Fruit fly (Drosophila melanogaster): ENCODE data around the gene CG44290.

Gene CG44290

dm6 chr3R:27408683-27409082 lies 32.1 kb downstream of the CG44290 start:
- TF ChIP-seq gem (tag; optimal IDR thresholded peaks at IDR 0.05) (peak; percentile 2), corto (GFP tag; optimal IDR thresholded peaks at IDR 0.05) (no peak), fd102C (GFP tag; optimal IDR thresholded peaks at IDR 0.05) (no peak), twi (tag; optimal IDR thresholded peaks at IDR 0.05) (peak; percentile 53), nerfin-1 (tag; optimal IDR thresholded peaks at IDR 0.05) (no peak), pb (GFP tag; optimal IDR thresholded peaks at IDR 0.05) (no peak), seq (GFP tag; IDR thresholded peaks at IDR 0.05) (no peak), CG9817 (tag; optimal IDR thresholded peaks at IDR 0.05) (no peak)

- TF ChIP-seq CG2120 (GFP tag; optimal IDR thresholded peaks at IDR 0.05) = peak; percentile 89
- no peak for TF ChIP-seq Hr39 (optimal IDR thresholded peaks at IDR 0.05)
- no peak for TF ChIP-seq p53 (GFP tag; optimal IDR thresholded peaks at IDR 0.05)
- no peak for TF ChIP-seq vnd (GFP tag; IDR thresholded peaks at IDR 0.05; ENCODE audit: partially characterized antibody)
- peak; percentile 76 for TF ChIP-seq CG4404 (GFP tag; IDR thresholded peaks at IDR 0.05)
- peak; percentile 26 for TF ChIP-seq CG11398 (GFP tag; optimal IDR thresholded peaks at IDR 0.05)
- peak; percentile 83 for TF ChIP-seq wdn (GFP tag; IDR thresholded peaks at IDR 0.05)
- no peak for TF ChIP-seq sim (GFP tag; IDR thresholded peaks at IDR 0.05)
- TF ChIP-seq CG11723 (GFP tag; optimal IDR thresholded peaks at IDR 0.05) = peak; percentile 9
- no peak for TF ChIP-seq CG2116 (GFP tag; optimal IDR thresholded peaks at IDR 0.05)
- peak; percentile 98 for TF ChIP-seq Ets65A (GFP tag)
- TF ChIP-seq CG2129 (GFP tag; IDR thresholded peaks at IDR 0.05; ENCODE audit: partially characterized antibody) = no peak
- TF ChIP-seq row (GFP tag; IDR thresholded peaks at IDR 0.05) = peak; percentile 87
- peak; percentile 70 for TF ChIP-seq ci (GFP tag; IDR thresholded peaks at IDR 0.05)
- peak; percentile 69; the same call in 2 of the 3 replicates for TF ChIP-seq ase (GFP tag; IDR thresholded peaks at IDR 0.05)
- TF ChIP-seq ttk (GFP tag; IDR thresholded peaks at IDR 0.05) = peak; percentile 63
- peak; percentile 78 for TF ChIP-seq CG32772 (GFP tag; IDR thresholded peaks at IDR 0.05)
- TF ChIP-seq CG3407 (GFP tag; optimal IDR thresholded peaks at IDR 0.05) = peak; percentile 3
- peak; percentile 72 for TF ChIP-seq B-H2 (GFP tag; optimal IDR thresholded peaks at IDR 0.05)
- TF ChIP-seq shn (GFP tag; optimal IDR thresholded peaks at IDR 0.05) = peak; percentile 57
- peak; percentile 5 for TF ChIP-seq CG13894 (tag; optimal IDR thresholded peaks at IDR 0.05)
- TF ChIP-seq Dp (GFP tag; optimal IDR thresholded peaks at IDR 0.05) = no peak
- TF ChIP-seq CG4730 (GFP tag; IDR thresholded peaks at IDR 0.05) = peak; percentile 70
- TF ChIP-seq CG34224 (GFP tag; IDR thresholded peaks at IDR 0.05; ENCODE audit: partially characterized antibody) = no peak
- no peak for TF ChIP-seq TFAM (GFP tag; optimal IDR thresholded peaks at IDR 0.05)
- peak; percentile 87 for TF ChIP-seq CG14441 (GFP tag; IDR thresholded peaks at IDR 0.05)
- peak; percentile 77 for TF ChIP-seq CG11085 (GFP tag; IDR thresholded peaks at IDR 0.05)
- TF ChIP-seq CG1529 (GFP tag; optimal IDR thresholded peaks at IDR 0.05) = no peak
- 0 out of 2 replicates have a peak, but pooled peaks have one; percentile 34 for TF ChIP-seq CG32767 (GFP tag; IDR thresholded peaks at IDR 0.05)
- peak; percentile 76 to 77 for TF ChIP-seq dpn (GFP tag; optimal IDR thresholded peaks at IDR 0.05)
- peak; percentile 49 for TF ChIP-seq jumu (GFP tag; optimal IDR thresholded peaks at IDR 0.05)
- peak; percentile 89 for TF ChIP-seq NFAT (GFP tag; IDR thresholded peaks at IDR 0.05)
- TF ChIP-seq CTCF (GFP tag; optimal IDR thresholded peaks at IDR 0.05) = no peak
- TF ChIP-seq pzg (GFP tag; optimal IDR thresholded peaks at IDR 0.05) = no peak
- TF ChIP-seq crol (GFP tag; IDR thresholded peaks at IDR 0.05) = no peak
- 0 out of 2 replicates have a peak, but pooled peaks have one; percentile 14 for TF ChIP-seq Dip2 (GFP tag; IDR thresholded peaks at IDR 0.05)
- TF ChIP-seq Taf1 (GFP tag; IDR thresholded peaks at IDR 0.05) = peak; percentile 79
- TF ChIP-seq peb (GFP tag; IDR thresholded peaks at IDR 0.05) = no peak
- no peak for TF ChIP-seq knrl (GFP tag; IDR thresholded peaks at IDR 0.05; ENCODE audit: partially characterized antibody)
- peak; percentile 21 for TF ChIP-seq odd (GFP tag; optimal IDR thresholded peaks at IDR 0.05)
- TF ChIP-seq Stat92E (GFP tag; optimal IDR thresholded peaks at IDR 0.05) = no peak
- peak; percentile 60 for TF ChIP-seq CG12155 (GFP tag; optimal IDR thresholded peaks at IDR 0.05)
- peak; percentile 79 for TF ChIP-seq H2.0 (GFP tag; IDR thresholded peaks at IDR 0.05)
- peak; percentile 21 for TF ChIP-seq CG6854 (GFP tag; optimal IDR thresholded peaks at IDR 0.05)
Observed at dm6 chr3R:27407049-27407448, 33.7 kb downstream of the CG44290 start.
